Fruit fly (Drosophila melanogaster) whole organism, larva: Measurements from ENCODE around the gene CG17359.

Source experiments
- noc ChIP-seq: fragments of 200-800 bp; sonication (Bioruptor generic); optimal IDR thresholded peaks from 3 replicates; lab custom pipeline; 2019; ENCODE audit warnings: missing biosample characterization, mild to moderate bottlenecking, missing genetic modification characterization, moderate library complexity

The CG17359 gene

dm6 chr3L:14002524-14003135, 3.6 kb upstream of the CG17359 start:
- no peak for TF ChIP-seq noc

DNA sequence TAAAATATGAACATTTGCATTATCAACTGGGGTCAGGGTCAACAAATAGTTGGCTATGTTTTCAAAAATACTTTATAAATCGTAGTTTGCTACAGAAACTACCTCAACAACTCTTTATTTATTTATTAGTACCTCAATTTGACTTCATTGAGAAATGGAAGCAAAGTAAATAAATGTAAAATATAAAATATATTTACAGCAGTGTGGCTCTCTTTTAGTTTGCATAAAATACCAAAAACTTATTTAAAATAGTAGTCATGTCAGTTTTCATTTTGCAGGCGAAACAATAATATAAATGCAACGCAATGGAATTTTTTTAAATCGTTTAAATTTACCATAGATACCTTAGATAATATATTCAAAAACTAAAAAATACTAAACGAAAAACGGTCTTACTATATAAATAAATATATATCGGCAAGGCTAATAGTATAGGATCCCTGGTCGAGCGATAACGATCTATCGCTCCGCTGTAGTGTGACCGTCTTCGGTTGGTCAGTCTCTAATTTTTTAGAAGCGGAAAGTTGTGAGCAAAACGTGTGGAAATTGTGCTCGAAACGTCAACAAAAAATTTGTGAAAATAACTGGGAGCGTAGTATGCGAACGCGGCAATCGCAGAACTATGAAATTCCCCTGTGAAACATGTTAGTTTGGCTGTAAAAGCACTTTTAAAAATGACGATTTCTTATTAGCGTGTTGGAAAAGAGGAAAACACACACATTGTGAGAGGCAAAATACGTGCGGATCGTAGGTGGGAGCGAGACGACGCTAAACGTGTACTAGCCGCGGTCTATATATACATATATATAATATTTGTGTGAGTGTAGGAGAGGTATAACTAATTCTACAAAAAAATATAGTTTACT, 2.8 kb upstream of the CG17359 start, which contains the start of the genes Nprl3 and upSET:
TSS of gene Nprl3 (minus strand) at position 223 of the 866 bp plus-strand sequence.
TSS of gene upSET (plus strand) at position 470 of the 866 bp plus-strand sequence.
- TF ChIP-seq noc = peak; percentile 4

DNA sequence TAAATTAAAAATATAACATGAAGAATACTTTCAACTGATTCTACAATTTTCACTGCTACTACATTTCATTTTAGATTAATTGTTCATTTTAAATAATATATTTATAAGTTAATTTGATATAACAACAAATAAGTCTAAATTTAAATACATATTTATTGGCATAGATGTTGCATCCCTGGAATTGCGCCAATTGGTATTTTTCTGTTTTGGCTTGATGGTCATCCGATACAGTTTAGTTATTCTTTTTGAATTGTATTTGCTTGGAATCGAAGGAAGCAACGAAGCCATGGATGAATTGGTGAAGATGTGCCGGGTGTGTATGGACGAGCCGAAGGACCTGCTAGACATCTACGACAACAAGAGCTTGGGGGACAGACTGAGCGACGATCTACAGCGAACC, 2.1 kb downstream of the CG17359 start, which contains the start of gene CG17361:
TSS of gene CG17361 (plus strand) at position 200 of the 400 bp plus-strand sequence.
- no peak for TF ChIP-seq noc

DNA sequence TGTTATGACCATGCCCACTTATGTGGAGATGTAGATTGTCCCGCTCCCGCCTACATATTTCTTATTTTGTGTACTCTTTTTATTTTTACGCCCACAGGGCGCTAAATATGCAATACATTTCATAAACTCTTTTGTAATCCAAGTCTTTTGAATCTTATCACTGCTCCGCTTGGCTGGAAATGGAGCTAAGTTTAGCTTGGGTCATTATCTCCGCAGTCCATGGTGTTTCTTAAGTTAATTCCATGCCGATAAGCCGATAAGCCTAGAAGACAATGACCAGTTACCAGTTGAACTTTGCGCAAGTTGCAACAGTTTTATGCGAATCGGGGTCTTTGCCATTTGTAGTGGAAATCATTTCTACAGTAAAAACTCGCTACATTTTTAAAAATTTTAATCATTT, 2.6 kb downstream of the CG17359 start:
- no peak for TF ChIP-seq noc

- peak; percentile 55 for TF ChIP-seq noc
Observed at dm6 chr3L:13993742-13994719, 5.0 kb downstream of the CG17359 start, which contains the start of gene CtsK1. Gene CtsK1, plus strand, starts transcription at chr3L:13994231.

dm6 chr3L:13993233-13993741, 5.8 kb downstream of the CG17359 start, which contains the start of gene CG17364:
Gene CG17364, minus strand, starts transcription at chr3L:13993400.
- no peak for TF ChIP-seq noc

DNA sequence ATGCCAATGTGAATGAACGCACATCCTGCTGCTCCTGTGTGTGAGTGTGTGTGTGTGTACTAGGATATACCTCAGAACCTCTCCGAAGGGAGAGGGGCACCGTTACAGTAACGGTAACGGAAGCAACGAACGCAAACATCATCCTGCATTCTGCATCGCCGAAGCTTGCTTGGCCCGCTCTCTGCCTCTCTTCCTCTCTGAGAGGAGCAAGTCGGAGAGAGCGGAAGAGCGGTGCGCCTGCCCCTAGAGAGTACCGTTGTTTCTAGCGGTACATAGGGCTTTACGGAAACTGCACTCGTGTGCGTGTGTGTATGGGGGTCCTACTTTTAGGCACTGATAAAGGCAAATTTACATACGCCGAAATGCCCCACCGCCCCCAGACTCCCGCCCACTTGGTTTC, 7.7 kb downstream of the CG17359 start:
- TF ChIP-seq noc = no peak

- no peak for TF ChIP-seq noc
Observed at dm6 chr3L:13987578-13987977, 11.5 kb downstream of the CG17359 start, which contains the start of gene CG9040. Gene CG9040, plus strand, starts transcription at chr3L:13987878.

- TF ChIP-seq noc = no peak
Observed at dm6 chr3L:13986330-13986729, 12.7 kb downstream of the CG17359 start, which contains the start of gene CG17362. Gene CG17362, plus strand, starts transcription at chr3L:13986620.

- TF ChIP-seq noc = no peak
Observed at dm6 chr3L:13982516-13982915, 16.5 kb downstream of the CG17359 start.

dm6 chr3L:13973377-13974111, 25.5 kb downstream of the CG17359 start, which contains the start of the genes CG13738 and Hsc70-1:
Gene CG13738, minus strand, starts transcription at chr3L:13973477.
Gene Hsc70-1, plus strand, starts transcription at chr3L:13974061.
- TF ChIP-seq noc = no peak

DNA sequence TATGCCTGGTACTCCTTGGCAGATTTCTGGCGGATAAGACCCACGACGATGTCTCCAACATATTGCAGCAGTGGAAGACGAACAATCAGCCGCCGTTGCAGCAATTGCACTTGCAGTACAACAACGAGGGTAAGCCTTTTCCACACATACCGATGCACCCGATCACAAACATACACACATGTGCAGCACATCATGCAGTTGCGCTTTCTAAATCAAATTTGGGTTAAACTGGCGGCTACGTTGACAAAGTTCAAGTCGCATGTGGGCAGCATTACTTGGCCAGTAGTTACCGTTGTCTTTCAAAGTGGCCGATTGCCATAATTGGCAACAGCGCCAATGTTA, 33.6 kb downstream of the CG17359 start:
- TF ChIP-seq noc = no peak

DNA sequence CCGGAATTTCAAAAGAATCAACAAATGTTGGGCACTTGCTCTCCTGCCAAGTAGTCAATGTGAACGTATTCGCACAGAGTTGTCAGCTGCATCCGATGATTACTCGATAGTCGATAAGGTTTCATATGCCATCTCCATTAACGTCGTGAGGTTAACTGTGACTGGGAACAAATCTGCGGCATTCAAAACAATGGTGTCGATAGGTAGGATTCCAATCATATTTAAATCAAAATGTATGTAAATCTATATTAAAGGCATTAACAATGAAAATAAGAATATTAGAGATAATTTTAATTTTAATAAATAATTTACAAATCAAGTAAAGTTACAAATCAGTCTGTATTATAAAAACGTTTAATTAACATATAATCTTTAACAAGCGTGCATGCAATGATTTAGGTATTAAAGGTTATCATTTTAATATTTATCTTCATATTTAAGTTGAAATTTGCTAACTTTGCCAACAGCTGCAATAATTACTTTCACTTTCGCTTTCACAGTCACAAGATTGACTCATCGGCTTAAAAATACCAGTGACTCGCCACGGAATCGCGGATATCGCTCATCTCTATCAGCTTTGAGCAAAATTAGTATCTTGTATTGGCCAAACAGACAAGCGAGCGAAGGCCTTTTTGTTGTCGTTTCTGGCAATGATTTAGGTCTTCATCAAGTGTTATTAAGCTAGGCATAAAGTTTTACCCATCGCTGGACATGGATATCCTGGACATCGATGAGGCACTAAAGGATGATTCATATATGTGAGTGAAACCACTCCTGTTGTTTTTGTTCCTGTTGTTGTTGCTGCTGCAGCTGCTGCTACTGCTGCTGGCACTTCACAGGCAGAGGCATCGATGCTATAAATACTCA, 34.2 kb downstream of the CG17359 start, which contains the start of the genes Meics, Nxf3 and ssp2:
TSS of gene Meics (minus strand) at position 68 of the 867 bp plus-strand sequence.
TSS of gene Nxf3 (plus strand) at position 569 of the 867 bp plus-strand sequence.
TSS of gene ssp2 (plus strand) at position 569 of the 867 bp plus-strand sequence.
- no peak for TF ChIP-seq noc

DNA sequence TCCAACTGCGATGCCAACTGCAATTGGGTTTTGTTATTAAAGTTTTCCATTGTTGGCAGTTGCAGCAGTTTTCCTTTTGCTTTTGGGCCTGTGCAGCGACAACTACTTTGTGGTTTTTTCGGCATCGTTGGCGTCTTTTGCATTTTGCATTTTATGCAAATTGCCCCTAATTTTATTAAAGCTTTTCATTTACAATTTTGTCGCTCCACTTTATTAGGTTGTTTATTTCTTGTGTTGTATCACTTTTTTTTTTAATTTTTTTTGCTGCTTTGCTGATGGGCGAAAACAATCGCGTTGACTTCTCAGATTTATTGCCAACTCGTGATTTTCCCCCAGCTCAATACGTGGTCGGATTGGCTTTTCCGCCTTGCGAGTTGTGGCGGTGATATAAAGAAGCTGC, 41.3 kb downstream of the CG17359 start:
- no peak for TF ChIP-seq noc
